Worm (Caenorhabditis elegans) whole organism, young adult: Measurements from ENCODE around the gene atg-7.

Experiments used
- B0019.2 ChIP-seq: fragments of 200-800 bp; sonication (Bioruptor generic); conservative IDR thresholded peaks from 2 replicates; pipeline ENCODE4 v1.3.6; 2022; ENCODE audit warnings: missing genetic modification reagents, missing genetic modification characterization, missing compliant biosample characterization
- B0336.3 ChIP-seq: fragments of 200-800 bp; sonication (Bioruptor generic); IDR thresholded peaks from 2 replicates; pipeline ENCODE4 v1.3.6; 2022; ENCODE audit warnings: missing genetic modification characterization, missing compliant biosample characterization
- F23B12.7 ChIP-seq: sonication (generic microtip); optimal IDR thresholded peaks from 2 replicates; lab custom pipeline; 2017; ENCODE audit warnings: missing genetic modification characterization, mild to moderate bottlenecking, missing compliant biosample characterization, antibody characterized with exemption, moderate library complexity; ENCODE audit not compliant: insufficient read depth
- K11D2.4 ChIP-seq: fragments of 200-800 bp; sonication (Bioruptor generic); IDR thresholded peaks from 2 replicates; pipeline ENCODE4 v1.3.6; 2022; ENCODE audit warnings: missing genetic modification reagents, missing genetic modification characterization, missing compliant biosample characterization
- K12H6.12 ChIP-seq: fragments of 200-800 bp; sonication (Bioruptor generic); optimal IDR thresholded peaks from 2 replicates; lab custom pipeline; 2018; ENCODE audit warnings: mild to moderate bottlenecking, missing genetic modification characterization, missing compliant biosample characterization
- Y79H2A.3 ChIP-seq: fragments of 200-800 bp; sonication (Bioruptor generic); conservative IDR thresholded peaks from 2 replicates; pipeline ENCODE4 v1.3.6; 2022; ENCODE audit warnings: missing genetic modification reagents, missing genetic modification characterization, missing compliant biosample characterization
- ama-1 ChIP-seq, 3 experiments: fragments of 150-350 bp in 1 of 3; sonication (generic microtip) in 2 of 3; optimal IDR thresholded peaks; 2 replicates each; lab custom pipeline; 2014 to 2018; ENCODE audit warnings: missing biosample characterization in 2 of 3, missing genetic modification characterization in 2 of 3, missing genetic modification reagents in 2 of 3
- aptf-2 ChIP-seq: fragments of 200-800 bp; sonication (Bioruptor generic); conservative IDR thresholded peaks from 2 replicates; pipeline ENCODE4 v1.3.6; 2022; ENCODE audit warnings: missing genetic modification reagents, missing genetic modification characterization, missing compliant biosample characterization
- attf-3 ChIP-seq: fragments of 200-800 bp; sonication (Bioruptor generic); conservative IDR thresholded peaks from 2 replicates; pipeline ENCODE4 v1.3.6; 2022; ENCODE audit warnings: missing genetic modification reagents, missing genetic modification characterization, missing compliant biosample characterization
- ccch-3 ChIP-seq: fragments of 200-800 bp; sonication (Bioruptor generic); optimal IDR thresholded peaks from 2 replicates; lab custom pipeline; 2018; ENCODE audit warnings: mild to moderate bottlenecking, missing genetic modification characterization, missing compliant biosample characterization
- ceh-40 ChIP-seq: fragments of 200-800 bp; sonication (Bioruptor generic); IDR thresholded peaks from 2 replicates; pipeline ENCODE4 v1.3.6; 2022; ENCODE audit warnings: missing genetic modification characterization, missing compliant biosample characterization
- ceh-79 ChIP-seq: sonication (generic microtip); optimal IDR thresholded peaks from 2 replicates; lab custom pipeline; 2017; ENCODE audit warnings: mild to moderate bottlenecking, missing genetic modification characterization, missing compliant biosample characterization
- ceh-91 ChIP-seq: fragments of 200-800 bp; sonication (Bioruptor generic); IDR thresholded peaks from 2 replicates; pipeline ENCODE4 v1.3.6; 2022; ENCODE audit warnings: missing genetic modification reagents, missing genetic modification characterization, missing compliant biosample characterization
- die-1 ChIP-seq: sonication (generic microtip); optimal IDR thresholded peaks from 2 replicates; lab custom pipeline; 2016; ENCODE audit warnings: missing genotype, mild to moderate bottlenecking, missing genetic modification characterization, missing compliant biosample characterization
- dox-1 ChIP-seq: fragments of 200-800 bp; sonication (Bioruptor generic); IDR thresholded peaks from 2 replicates; pipeline ENCODE4 v1.3.6; 2022; ENCODE audit warnings: missing genetic modification reagents, missing genetic modification characterization, missing compliant biosample characterization
- dpff-1 ChIP-seq: sonication (generic microtip); optimal IDR thresholded peaks from 2 replicates; lab custom pipeline; 2017; ENCODE audit warnings: mild to moderate bottlenecking, missing genetic modification characterization, missing compliant biosample characterization
- dpl-1 ChIP-seq: fragments of 150-350 bp; optimal IDR thresholded peaks from 2 replicates; lab custom pipeline; 2014; ENCODE audit warnings: missing biosample characterization, missing genetic modification reagents, missing genetic modification characterization
- egl-44 ChIP-seq: fragments of 200-800 bp; sonication (Bioruptor generic); IDR thresholded peaks from 2 replicates; pipeline ENCODE4 v1.3.6; 2022; ENCODE audit warnings: missing genetic modification reagents, missing genetic modification characterization, missing compliant biosample characterization
- egrh-3 ChIP-seq: fragments of 200-800 bp; sonication (Bioruptor generic); IDR thresholded peaks from 2 replicates; pipeline ENCODE4 v1.3.6; 2022; ENCODE audit warnings: missing genetic modification reagents, missing genetic modification characterization, missing compliant biosample characterization
- fkh-3 ChIP-seq: sonication (generic microtip); optimal IDR thresholded peaks from 2 replicates; lab custom pipeline; 2016; ENCODE audit warnings: mild to moderate bottlenecking, missing genetic modification characterization, missing compliant biosample characterization
- hlh-26 ChIP-seq: fragments of 200-800 bp; sonication (Bioruptor generic); conservative IDR thresholded peaks from 2 replicates; pipeline ENCODE4 v1.3.6; 2022; ENCODE audit warnings: missing genetic modification reagents, missing genetic modification characterization, missing compliant biosample characterization
- hmg-1.2 ChIP-seq: fragments of 200-800 bp; sonication (Bioruptor generic); IDR thresholded peaks from 2 replicates; pipeline ENCODE4 v1.3.6; 2022; ENCODE audit warnings: missing genetic modification reagents, missing genetic modification characterization, missing compliant biosample characterization
- hmg-20 ChIP-seq: fragments of 200-800 bp; sonication (Bioruptor generic); IDR thresholded peaks from 2 replicates; pipeline ENCODE4 v1.3.6; 2022; ENCODE audit warnings: missing genetic modification reagents, missing genetic modification characterization, missing compliant biosample characterization
- lag-1 ChIP-seq: fragments of 200-800 bp; sonication (Bioruptor generic); IDR thresholded peaks from 2 replicates; pipeline ENCODE4 v1.3.6; 2022; ENCODE audit warnings: missing genetic modification reagents, missing genetic modification characterization, missing compliant biosample characterization
- let-607 ChIP-seq, 2 experiments: fragments of 200-800 bp in 1 of 2; sonication (Bioruptor generic) in 1 of 2; sonication (generic microtip) in 1 of 2; optimal IDR thresholded peaks; 2 replicates each; lab custom pipeline; 2016 to 2018; ENCODE audit warnings: mild to moderate bottlenecking in 2 of 2, missing compliant biosample characterization in 2 of 2, missing genetic modification characterization in 2 of 2, moderate library complexity in 2 of 2, missing genotype in 1 of 2
- lin-26 ChIP-seq: fragments of 200-800 bp; sonication (Bioruptor generic); IDR thresholded peaks from 2 replicates; pipeline ENCODE4 v1.3.6; 2022; ENCODE audit warnings: missing genetic modification reagents, missing genetic modification characterization, missing compliant biosample characterization
- lin-40 ChIP-seq: sonication (generic microtip); optimal IDR thresholded peaks from 2 replicates; lab custom pipeline; 2016; ENCODE audit warnings: missing genetic modification characterization, mild to moderate bottlenecking, missing compliant biosample characterization, missing genotype, missing genetic modification reagents
- lir-1 ChIP-seq: fragments of 200-800 bp; sonication (Bioruptor generic); conservative IDR thresholded peaks from 2 replicates; pipeline ENCODE4 v1.3.6; 2022; ENCODE audit warnings: missing genetic modification reagents, missing genetic modification characterization, missing compliant biosample characterization
- lsl-1 ChIP-seq: fragments of 200-800 bp; sonication (Bioruptor generic); optimal IDR thresholded peaks from 2 replicates; lab custom pipeline; 2018; ENCODE audit warnings: mild to moderate bottlenecking, missing genetic modification characterization, moderate library complexity, missing compliant biosample characterization
- mcd-1 ChIP-seq: fragments of 200-800 bp; sonication (Bioruptor generic); IDR thresholded peaks from 2 replicates; pipeline ENCODE4 v1.3.6; 2022; ENCODE audit warnings: missing genetic modification reagents, missing genetic modification characterization, missing compliant biosample characterization
- nhr-120 ChIP-seq: fragments of 200-800 bp; sonication (Bioruptor generic); IDR thresholded peaks from 2 replicates; pipeline ENCODE4 v1.3.6; 2022; ENCODE audit warnings: missing genetic modification characterization, missing compliant biosample characterization
- nhr-27 ChIP-seq: fragments of 200-800 bp; sonication (Bioruptor generic); optimal IDR thresholded peaks from 2 replicates; lab custom pipeline; 2018; ENCODE audit warnings: mild to moderate bottlenecking, missing genetic modification characterization, moderate library complexity, missing compliant biosample characterization
- pha-4 ChIP-seq: fragments of 150-350 bp; sonication (generic microtip); optimal IDR thresholded peaks from 2 replicates; lab custom pipeline; 2014; ENCODE audit warnings: missing biosample characterization, missing genetic modification reagents, missing genetic modification characterization
- snpc-1.3 ChIP-seq: sonication (generic microtip); optimal IDR thresholded peaks from 2 replicates; lab custom pipeline; 2017; ENCODE audit warnings: missing genetic modification characterization, mild to moderate bottlenecking, missing compliant biosample characterization, antibody characterized with exemption, moderate library complexity, missing genotype, missing genetic modification reagents; ENCODE audit not compliant: insufficient read depth
- somi-1 ChIP-seq: fragments of 200-800 bp; sonication (Bioruptor generic); optimal IDR thresholded peaks from 2 replicates; lab custom pipeline; 2018; ENCODE audit warnings: mild to moderate bottlenecking, missing genetic modification characterization, missing compliant biosample characterization
- sptf-2 ChIP-seq: fragments of 200-800 bp; sonication (Bioruptor generic); optimal IDR thresholded peaks from 2 replicates; lab custom pipeline; 2018; ENCODE audit warnings: mild to moderate bottlenecking, missing genetic modification characterization, missing compliant biosample characterization
- tbx-9 ChIP-seq: sonication (generic microtip); optimal IDR thresholded peaks from 2 replicates; lab custom pipeline; 2016; ENCODE audit warnings: borderline replicate concordance, missing genetic modification characterization, inconsistent platforms, missing compliant biosample characterization
- unc-130 ChIP-seq: sonication (generic microtip); optimal IDR thresholded peaks from 2 replicates; lab custom pipeline; 2016; ENCODE audit warnings: missing genetic modification reagents, missing genetic modification characterization, missing compliant biosample characterization
- unc-62 ChIP-seq: fragments of 150-350 bp; optimal IDR thresholded peaks from 2 replicates; lab custom pipeline; 2014; ENCODE audit warnings: missing biosample characterization, missing genetic modification reagents, missing genetic modification characterization
- zfh-2 ChIP-seq: fragments of 200-800 bp; sonication (Bioruptor generic); conservative IDR thresholded peaks from 2 replicates; pipeline ENCODE4 v1.3.6; 2022; ENCODE audit warnings: missing genetic modification reagents, missing genetic modification characterization, missing compliant biosample characterization
- ztf-22 ChIP-seq: fragments of 200-800 bp; sonication (Bioruptor generic); optimal IDR thresholded peaks from 2 replicates; lab custom pipeline; 2018; ENCODE audit warnings: mild to moderate bottlenecking, missing genetic modification characterization, moderate library complexity, missing compliant biosample characterization
- ztf-3 ChIP-seq: fragments of 200-800 bp; sonication (Bioruptor generic); optimal IDR thresholded peaks from 2 replicates; lab custom pipeline; 2018; ENCODE audit warnings: mild to moderate bottlenecking, missing genetic modification characterization, missing compliant biosample characterization

The atg-7 gene

DNA sequence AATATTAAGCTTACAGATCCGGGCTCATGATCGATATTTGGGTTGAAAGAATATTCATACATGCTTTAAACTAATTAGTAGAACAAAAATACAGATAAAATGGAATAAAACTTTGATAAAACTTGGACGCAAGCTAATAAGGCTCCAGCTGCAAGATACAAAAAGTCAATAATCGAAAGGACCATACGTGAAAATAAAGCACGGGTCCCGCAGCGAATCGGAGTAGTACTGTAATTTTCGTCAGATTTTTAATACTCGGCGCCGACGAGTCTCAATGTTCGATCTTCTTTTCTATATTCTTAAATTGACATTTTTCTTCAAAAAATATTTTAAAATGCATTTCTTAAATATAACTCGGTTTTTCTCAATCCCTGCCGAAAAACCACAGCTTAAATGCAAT is 43.8 kb upstream of the atg-7 start, which contains the start of gene spo-11 (continued):
- TF ChIP-seq lin-40 (tag; lab: Kevin White, UChicago) (no peak), ztf-3 (GFP tag; lab: Kevin White, UChicago) (no peak), hlh-26 (GFP tag; lab: Robert Waterston, UW) (no peak), zfh-2 (GFP tag; lab: Robert Waterston, UW) (no peak), egl-44 (GFP tag; lab: Robert Waterston, UW) (no peak), egrh-3 (GFP tag; lab: Robert Waterston, UW) (no peak), lir-1 (GFP tag; lab: Robert Waterston, UW) (no peak), ccch-3 (GFP tag; lab: Kevin White, UChicago) (no peak), lin-26 (GFP tag; lab: Robert Waterston, UW) (no peak), B0336.3 (GFP tag; lab: Robert Waterston, UW) (no peak), K12H6.12 (tag; lab: Kevin White, UChicago) (no peak), fkh-3 (tag; lab: Kevin White, UChicago) (no peak), unc-62 (GFP tag; lab: Kevin White, UChicago) (no peak), sptf-2 (GFP tag; lab: Kevin White, UChicago) (no peak), pha-4 (no peak), ceh-91 (GFP tag; lab: Robert Waterston, UW) (0 out of 2 replicates have a peak, but pooled peaks have one; percentile 36)

ce11 chrIV:11119972-11120562 is 39.2 kb upstream of the atg-7 start:
- TF ChIP-seq ama-1 (optimal IDR thresholded peaks at IDR 0.05; lab: Kevin White, UChicago): peak; percentile 5
- TF ChIP-seq ama-1 (GFP tag; optimal IDR thresholded peaks at IDR 0.05; lab: Kevin White, UChicago): no peak
- TF ChIP-seq mcd-1 (GFP tag; lab: Robert Waterston, UW): no peak

ce11 chrIV:11118837-11119491 is 38.1 kb upstream of the atg-7 start, which contains the start of the genes imp-2 and enpl-1:
Gene imp-2, minus strand, starts transcription at chrIV:11118887.
Gene enpl-1, plus strand, starts transcription at chrIV:11119298.
- TF ChIP-seq Y79H2A.3 (GFP tag; lab: Robert Waterston, UW): no peak
- no peak for TF ChIP-seq B0019.2 (GFP tag; lab: Robert Waterston, UW)
- no peak for TF ChIP-seq ceh-79 (tag; lab: Kevin White, UChicago)
- no peak for TF ChIP-seq hlh-26 (GFP tag; lab: Robert Waterston, UW)
- peak; percentile 74 for TF ChIP-seq somi-1 (GFP tag; lab: Kevin White, UChicago)
- no peak for TF ChIP-seq hmg-20 (GFP tag; lab: Robert Waterston, UW)
- no peak for TF ChIP-seq nhr-120
- TF ChIP-seq aptf-2: no peak
- TF ChIP-seq ztf-22 (GFP tag; lab: Kevin White, UChicago): peak; percentile 48
- peak; percentile 66; the same call in 1 of the 2 replicates for TF ChIP-seq lin-26 (GFP tag; lab: Robert Waterston, UW)
- TF ChIP-seq snpc-1.3 (tag; lab: Kevin White, UChicago): peak; percentile 3
- no peak for TF ChIP-seq tbx-9 (tag; lab: Kevin White, UChicago)
- TF ChIP-seq nhr-27 (tag; lab: Kevin White, UChicago): no peak
- peak; percentile 67 for TF ChIP-seq lsl-1 (GFP tag; lab: Kevin White, UChicago)
- peak; percentile 12 for TF ChIP-seq die-1 (tag; lab: Kevin White, UChicago)
- TF ChIP-seq dox-1: peak; percentile 96
- TF ChIP-seq K11D2.4 (GFP tag; lab: Robert Waterston, UW): peak; percentile 60
- TF ChIP-seq ceh-40 (GFP tag; lab: Robert Waterston, UW): no peak
- TF ChIP-seq F23B12.7 (tag; lab: Kevin White, UChicago): peak; percentile 21
- no peak for TF ChIP-seq dpff-1 (tag; lab: Kevin White, UChicago)
- peak; percentile 58; the same call in 1 of the 2 replicates for TF ChIP-seq lir-1 (GFP tag; lab: Robert Waterston, UW)
- TF ChIP-seq attf-3 (GFP tag; lab: Robert Waterston, UW): no peak
- no peak for TF ChIP-seq lag-1 (GFP tag; lab: Robert Waterston, UW)
- TF ChIP-seq unc-130 (GFP tag; lab: Kevin White, UChicago): no peak
- TF ChIP-seq fkh-3 (tag; lab: Kevin White, UChicago): no peak
- TF ChIP-seq hmg-1.2 (GFP tag; lab: Robert Waterston, UW): peak; percentile 97
- TF ChIP-seq dpl-1 (GFP tag; lab: Kevin White, UChicago): peak; percentile 48
- peak; percentile 100 for TF ChIP-seq let-607 (tag; optimal IDR thresholded peaks at IDR 0.05; lab: Kevin White, UChicago)
